Worm (Caenorhabditis elegans) whole organism, early embryonic: ENCODE results near the gene T11G6.5.

ENCODE experiments used
- F13C5.2 ChIP-seq: sonication (generic microtip); optimal IDR thresholded peaks from 2 replicates; lab custom pipeline; 2017; ENCODE audit warnings: mild to moderate bottlenecking, missing genetic modification characterization, inconsistent platforms, missing compliant biosample characterization
- ama-1 ChIP-seq: fragments of 150-350 bp; optimal IDR thresholded peaks from 2 replicates; lab custom pipeline; 2014
- flt-1 ChIP-seq: fragments of 200-800 bp; sonication (Bioruptor generic); IDR thresholded peaks from 2 replicates; pipeline ENCODE4 v1.3.6; 2022; ENCODE audit warnings: missing genetic modification characterization, missing compliant biosample characterization
- hmg-4 ChIP-seq: fragments of 200-800 bp; sonication (Bioruptor generic); optimal IDR thresholded peaks from 2 replicates; lab custom pipeline; 2018; ENCODE audit warnings: mild to moderate bottlenecking, missing genetic modification characterization, missing compliant biosample characterization
- hnd-1 ChIP-seq: sonication (generic microtip); optimal IDR thresholded peaks from 2 replicates; lab custom pipeline; 2016; ENCODE audit warnings: missing genetic modification characterization, missing compliant biosample characterization
- pes-1 ChIP-seq: fragments of 200-800 bp; sonication (Bioruptor generic); IDR thresholded peaks from 2 replicates; pipeline ENCODE4 v1.3.6; 2022; ENCODE audit warnings: missing genetic modification reagents, missing genetic modification characterization, missing compliant biosample characterization
- scrt-1 ChIP-seq: fragments of 200-800 bp; sonication (Bioruptor generic); IDR thresholded peaks from 2 replicates; pipeline ENCODE4 v1.3.6; 2022; ENCODE audit warnings: missing genetic modification characterization, missing compliant biosample characterization
- tbx-11 ChIP-seq: fragments of 200-800 bp; sonication (Bioruptor generic); IDR thresholded peaks from 2 replicates; pipeline ENCODE4 v1.3.6; 2022; ENCODE audit warnings: missing genetic modification characterization, missing compliant biosample characterization
- tbx-37 ChIP-seq: fragments of 200-800 bp; sonication (Bioruptor generic); conservative IDR thresholded peaks from 2 replicates; pipeline ENCODE4 v1.3.6; 2022; ENCODE audit warnings: missing genetic modification reagents, missing genetic modification characterization, missing compliant biosample characterization

- TF ChIP-seq hmg-4 (GFP tag; lab: Kevin White, UChicago) (peak; percentile 21), tbx-11 (GFP tag; lab: Robert Waterston, UW) (no peak), flt-1 (GFP tag; lab: Robert Waterston, UW) (0 out of 2 replicates have a peak, but pooled peaks have one; percentile 43), hnd-1 (tag; lab: Kevin White, UChicago) (no peak), F13C5.2 (tag; lab: Kevin White, UChicago) (no peak), ama-1 (no peak), scrt-1 (GFP tag; lab: Robert Waterston, UW) (no peak), pes-1 (GFP tag; lab: Robert Waterston, UW) (no peak), tbx-37 (GFP tag; lab: Robert Waterston, UW) (no peak)
Measured at ce11 chrIV:10869642-10870041, 27.1 kb upstream of the T11G6.5 start.
